Fruit fly (Drosophila melanogaster) whole organism, embryonic: ENCODE results near the gene CG44006.

Experiments
- CG6683 ChIP-seq: fragments of 200-800 bp; sonication (Bioruptor generic); optimal IDR thresholded peaks from 2 replicates; lab custom pipeline; 2017; ENCODE audit warnings: missing biosample characterization, mild to moderate bottlenecking, missing genetic modification characterization, missing genetic modification reagents
- CG6854 ChIP-seq: fragments of 200-800 bp; sonication (Bioruptor generic); optimal IDR thresholded peaks from 3 replicates; lab custom pipeline; 2017; ENCODE audit warnings: missing biosample characterization, mild to moderate bottlenecking, missing genetic modification characterization
- Ssrp ChIP-seq: fragments of 200-800 bp; sonication (Bioruptor generic); optimal IDR thresholded peaks from 2 replicates; lab custom pipeline; 2018; ENCODE audit warnings: missing biosample characterization, mild to moderate bottlenecking, missing genetic modification characterization, moderate library complexity
- Xbp1 ChIP-seq: fragments of 200-800 bp; sonication (Bioruptor generic); optimal IDR thresholded peaks from 3 replicates; lab custom pipeline; 2016; ENCODE audit warnings: missing biosample characterization, mild to moderate bottlenecking, missing genetic modification characterization
- ap ChIP-seq: fragments of 200-800 bp; sonication (Bioruptor generic); IDR thresholded peaks from 2 replicates; pipeline ENCODE4 v1.3.6; 2022; ENCODE audit warnings: missing biosample characterization, missing genetic modification characterization
- dm ChIP-seq: fragments of 200-800 bp; sonication (Bioruptor generic); optimal IDR thresholded peaks from 3 replicates; lab custom pipeline; 2016; ENCODE audit warnings: missing biosample characterization, missing genetic modification characterization
- jumu ChIP-seq: fragments of 200-800 bp; sonication (Bioruptor generic); optimal IDR thresholded peaks from 3 replicates; lab custom pipeline; 2016; ENCODE audit warnings: missing biosample characterization, missing genetic modification characterization
- unc-4 ChIP-seq: fragments of 200-800 bp; sonication (Bioruptor generic); IDR thresholded peaks from 2 replicates; pipeline ENCODE4 v1.3.6; 2022; ENCODE audit warnings: missing biosample characterization, missing genetic modification characterization; ENCODE audit not compliant: partially characterized antibody

DNA sequence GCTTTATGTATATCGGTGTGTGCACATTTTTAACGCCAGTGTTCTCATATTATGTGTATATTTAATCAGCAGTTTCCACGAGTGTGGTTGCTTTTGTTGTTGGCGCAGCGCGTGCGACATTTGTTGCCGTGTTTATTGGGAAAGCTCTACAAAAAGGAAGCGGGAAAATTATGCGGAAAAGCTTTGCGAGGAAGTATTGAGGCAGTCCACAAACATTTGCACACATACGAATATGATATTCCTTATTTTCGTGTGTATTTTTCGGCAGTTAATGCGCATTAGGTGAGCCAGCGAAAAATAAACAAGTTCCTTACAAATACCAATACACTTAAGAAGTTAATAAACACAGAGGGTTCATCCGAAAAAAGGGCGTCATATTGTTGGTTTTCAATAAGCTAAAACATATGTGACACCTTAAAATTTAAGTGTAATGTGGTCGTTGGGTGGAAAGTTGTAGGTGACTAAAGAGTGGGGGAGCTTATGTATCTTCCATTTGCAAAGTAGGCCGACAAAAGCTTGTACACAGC is 39.6 kb downstream of the CG44006 start:
- TF ChIP-seq jumu (GFP tag; lab: Kevin White, UChicago) (no peak), CG6854 (no peak), ap (GFP tag; lab: Robert Waterston, UW) (no peak), dm (GFP tag; lab: Kevin White, UChicago) (no peak), CG6683 (GFP tag; lab: Kevin White, UChicago) (no peak), unc-4 (GFP tag; lab: Robert Waterston, UW) (no peak), Xbp1 (GFP tag; lab: Kevin White, UChicago) (no peak), Ssrp (no peak)
